Fruit fly (Drosophila melanogaster): ENCODE data around the gene Ero1L.

- no peak for TF ChIP-seq CG12768 (GFP tag; optimal IDR thresholded peaks at IDR 0.05)
- no peak for TF ChIP-seq CG33017 (tag; optimal IDR thresholded peaks at IDR 0.05)
- TF ChIP-seq CG7045 (GFP tag; optimal IDR thresholded peaks at IDR 0.05), result no peak
Measured at dm6 chr3L:4173584-4173983, 3.4 kb downstream of the Ero1L start, which contains the start of gene CG18675.

Measured in whole organism, adult.